Fruit fly (Drosophila melanogaster) whole organism, pupa: ENCODE data around the gene CG6800.

Experiments used
- CG10348 ChIP-seq: fragments of 200-800 bp; sonication (Bioruptor generic); IDR thresholded peaks from 2 replicates; pipeline ENCODE4 v1.3.6; 2022; ENCODE audit warnings: missing biosample characterization, missing genetic modification characterization
- CG12605 ChIP-seq: fragments of 200-800 bp; sonication (Bioruptor generic); IDR thresholded peaks from 2 replicates; pipeline ENCODE4 v1.3.6; 2022; ENCODE audit warnings: missing biosample characterization, missing genetic modification characterization
- CG13204 ChIP-seq: fragments of 200-800 bp; sonication (Bioruptor generic); optimal IDR thresholded peaks from 2 replicates; lab custom pipeline; 2018; ENCODE audit warnings: missing biosample characterization, mild to moderate bottlenecking, missing genetic modification characterization, moderate library complexity
- CG14655 ChIP-seq: fragments of 200-800 bp; sonication (Bioruptor generic); optimal IDR thresholded peaks from 3 replicates; lab custom pipeline; 2017; ENCODE audit warnings: mild to moderate bottlenecking, missing biosample characterization, missing genetic modification reagents, missing genetic modification characterization
- CG15710 ChIP-seq: fragments of 200-800 bp; sonication (Bioruptor generic); optimal IDR thresholded peaks from 2 replicates; lab custom pipeline; 2018; ENCODE audit warnings: missing biosample characterization, mild to moderate bottlenecking, missing genetic modification characterization, moderate library complexity
- CG17806 ChIP-seq: fragments of 200-800 bp; sonication (Bioruptor generic); optimal IDR thresholded peaks from 2 replicates; lab custom pipeline; 2018; ENCODE audit warnings: missing biosample characterization, mild to moderate bottlenecking, missing genetic modification characterization, moderate library complexity
- CG32121 ChIP-seq: fragments of 200-800 bp; sonication (Bioruptor generic); IDR thresholded peaks from 2 replicates; pipeline ENCODE4 v1.3.6; 2022; ENCODE audit warnings: missing biosample characterization, missing genetic modification characterization
- CG34367 ChIP-seq: fragments of 200-800 bp; sonication (Bioruptor generic); optimal IDR thresholded peaks from 2 replicates; lab custom pipeline; 2018; ENCODE audit warnings: missing biosample characterization, mild to moderate bottlenecking, missing genetic modification characterization
- CG4496 ChIP-seq: fragments of 200-800 bp; sonication (Bioruptor generic); IDR thresholded peaks from 3 replicates; pipeline ENCODE4 v1.3.6; 2022; ENCODE audit warnings: missing biosample characterization, missing genetic modification characterization
- CG8159 ChIP-seq: fragments of 200-800 bp; sonication (Bioruptor generic); optimal IDR thresholded peaks from 3 replicates; lab custom pipeline; 2018; ENCODE audit warnings: missing biosample characterization, mild to moderate bottlenecking, missing genetic modification characterization, moderate library complexity
- CG8301 ChIP-seq: fragments of 200-800 bp; sonication (Bioruptor generic); optimal IDR thresholded peaks from 2 replicates; lab custom pipeline; 2018; ENCODE audit warnings: missing biosample characterization, mild to moderate bottlenecking, missing genetic modification characterization
- CG9948 ChIP-seq: fragments of 200-800 bp; sonication (Bioruptor generic); optimal IDR thresholded peaks from 2 replicates; lab custom pipeline; 2018; ENCODE audit warnings: missing biosample characterization, mild to moderate bottlenecking, missing genetic modification characterization, moderate library complexity
- D1 ChIP-seq: fragments of 200-800 bp; sonication (Bioruptor generic); optimal IDR thresholded peaks from 2 replicates; lab custom pipeline; 2018; ENCODE audit warnings: missing biosample characterization, mild to moderate bottlenecking, missing genetic modification characterization, moderate library complexity
- EcR ChIP-seq: fragments of 200-800 bp; sonication (Bioruptor generic); optimal IDR thresholded peaks from 3 replicates; lab custom pipeline; 2019; ENCODE audit warnings: missing biosample characterization, missing genetic modification characterization, mild to moderate bottlenecking, moderate library complexity, missing genetic modification reagents
- Ets98B ChIP-seq: fragments of 200-800 bp; sonication (Bioruptor generic); IDR thresholded peaks from 2 replicates; pipeline ENCODE4 v1.3.6; 2022; ENCODE audit warnings: missing biosample characterization, missing genetic modification characterization
- Pif1A ChIP-seq: fragments of 200-800 bp; sonication (Bioruptor generic); optimal IDR thresholded peaks from 3 replicates; lab custom pipeline; 2016; ENCODE audit warnings: missing biosample characterization, missing genetic modification characterization
- Pif1B ChIP-seq: fragments of 200-800 bp; sonication (Bioruptor generic); optimal IDR thresholded peaks from 3 replicates; lab custom pipeline; 2016; ENCODE audit warnings: missing biosample characterization, missing genetic modification characterization
- Snoo ChIP-seq: fragments of 200-800 bp; sonication (Bioruptor generic); optimal IDR thresholded peaks from 3 replicates; lab custom pipeline; 2017; ENCODE audit warnings: missing biosample characterization, mild to moderate bottlenecking, missing genetic modification characterization, inconsistent platforms
- fd96Ca ChIP-seq: fragments of 200-800 bp; sonication (Bioruptor generic); IDR thresholded peaks from 3 replicates; pipeline ENCODE4 v1.3.6; 2022; ENCODE audit warnings: missing biosample characterization, missing genetic modification characterization
- gl ChIP-seq: fragments of 200-800 bp; sonication (Bioruptor generic); optimal IDR thresholded peaks from 2 replicates; lab custom pipeline; 2018; ENCODE audit warnings: missing biosample characterization, mild to moderate bottlenecking, missing genetic modification characterization
- rn ChIP-seq: fragments of 200-800 bp; sonication (Bioruptor generic); IDR thresholded peaks from 2 replicates; pipeline ENCODE4 v1.3.6; 2022; ENCODE audit warnings: missing biosample characterization, missing genetic modification characterization

Gene CG6800

dm6 chr3R:21777660-21778059 lies 1.7 kb downstream of the CG6800 start, which contains the start of gene Polr1H:
Gene Polr1H, minus strand, starts transcription at chr3R:21777847.
- TF ChIP-seq CG15710 (tag; lab: Kevin White, UChicago) (no peak), fd96Ca (GFP tag; lab: Robert Waterston, UW) (no peak), EcR (no peak), CG14655 (GFP tag; lab: Kevin White, UChicago) (no peak), CG12605 (GFP tag; lab: Robert Waterston, UW) (no peak), rn (GFP tag; lab: Robert Waterston, UW) (no peak), Pif1A (GFP tag; lab: Kevin White, UChicago) (no peak), CG9948 (no peak), Ets98B (no peak), CG10348 (GFP tag; lab: Robert Waterston, UW) (no peak), CG13204 (GFP tag; lab: Kevin White, UChicago) (no peak)

- TF ChIP-seq CG12605 (GFP tag; lab: Robert Waterston, UW) (no peak), EcR (peak; percentile 76)
Observed at dm6 chr3R:21780086-21780485, 4.1 kb downstream of the CG6800 start.

- TF ChIP-seq D1 (tag; lab: Kevin White, UChicago) (peak; percentile 86), Pif1A (GFP tag; lab: Kevin White, UChicago) (peak; percentile 93), CG8159 (tag; lab: Kevin White, UChicago) (peak; percentile 95), CG8301 (tag; lab: Kevin White, UChicago) (peak; percentile 87), CG4496 (peak; percentile 82), Pif1B (GFP tag; lab: Kevin White, UChicago) (peak; percentile 88), CG9948 (peak; percentile 93), CG34367 (tag; lab: Kevin White, UChicago) (peak; percentile 90), gl (tag; lab: Kevin White, UChicago) (peak; percentile 89), CG13204 (GFP tag; lab: Kevin White, UChicago) (peak; percentile 83), CG32121 (peak; percentile 72), CG12605 (GFP tag; lab: Robert Waterston, UW) (peak; percentile 71), CG15710 (tag; lab: Kevin White, UChicago) (peak; percentile 95), CG17806 (tag; lab: Kevin White, UChicago) (peak; percentile 95), EcR (peak; percentile 65), rn (GFP tag; lab: Robert Waterston, UW) (peak; percentile 69), CG10348 (GFP tag; lab: Robert Waterston, UW) (no peak), Snoo (tag; lab: Kevin White, UChicago) (peak; percentile 92), fd96Ca (GFP tag; lab: Robert Waterston, UW) (peak; percentile 66; the same call in 2 of the 3 replicates), CG14655 (GFP tag; lab: Kevin White, UChicago) (peak; percentile 92), Ets98B (peak; percentile 72)
- TF ChIP-seq, all 21 proteins: peak for 20
Observed at dm6 chr3R:21781448-21781847, 5.5 kb downstream of the CG6800 start.

dm6 chr3R:21782295-21782922 lies 6.5 kb downstream of the CG6800 start, which contains the start of gene tsl:
Gene tsl, minus strand, starts transcription at chr3R:21782536.
- TF ChIP-seq CG4496, result 0 out of 3 replicates have a peak, but pooled peaks have one; percentile 16
- no peak for TF ChIP-seq CG9948
- TF ChIP-seq fd96Ca (GFP tag; lab: Robert Waterston, UW), result no peak
- TF ChIP-seq CG32121, result no peak
- peak; percentile 93 for TF ChIP-seq EcR
- TF ChIP-seq CG13204 (GFP tag; lab: Kevin White, UChicago), result peak; percentile 20

- no peak for TF ChIP-seq CG34367 (tag; lab: Kevin White, UChicago)
- TF ChIP-seq CG9948, result no peak
- no peak for TF ChIP-seq D1 (tag; lab: Kevin White, UChicago)
- no peak for TF ChIP-seq CG8301 (tag; lab: Kevin White, UChicago)
- TF ChIP-seq CG15710 (tag; lab: Kevin White, UChicago), result no peak
- no peak for TF ChIP-seq Ets98B
- TF ChIP-seq CG4496, result no peak
- no peak for TF ChIP-seq CG14655 (GFP tag; lab: Kevin White, UChicago)
- TF ChIP-seq gl (tag; lab: Kevin White, UChicago), result no peak
- TF ChIP-seq Pif1A (GFP tag; lab: Kevin White, UChicago), result no peak
- TF ChIP-seq Snoo (tag; lab: Kevin White, UChicago), result no peak
- TF ChIP-seq rn (GFP tag; lab: Robert Waterston, UW), result no peak
- TF ChIP-seq CG10348 (GFP tag; lab: Robert Waterston, UW), result no peak
- TF ChIP-seq, all 21 proteins: peak for 0
Observed at dm6 chr3R:21790392-21790791, 14.5 kb downstream of the CG6800 start.

- TF ChIP-seq CG17806 (tag; lab: Kevin White, UChicago) (no peak), CG14655 (GFP tag; lab: Kevin White, UChicago) (no peak), CG12605 (GFP tag; lab: Robert Waterston, UW) (no peak), rn (GFP tag; lab: Robert Waterston, UW) (no peak), D1 (tag; lab: Kevin White, UChicago) (no peak), CG13204 (GFP tag; lab: Kevin White, UChicago) (no peak), CG32121 (no peak), CG15710 (tag; lab: Kevin White, UChicago) (no peak), CG4496 (no peak), CG10348 (GFP tag; lab: Robert Waterston, UW) (no peak), CG34367 (tag; lab: Kevin White, UChicago) (no peak), CG8159 (tag; lab: Kevin White, UChicago) (no peak), Pif1A (GFP tag; lab: Kevin White, UChicago) (no peak), fd96Ca (GFP tag; lab: Robert Waterston, UW) (no peak), EcR (no peak), CG9948 (no peak), Snoo (tag; lab: Kevin White, UChicago) (no peak), Ets98B (no peak), Pif1B (GFP tag; lab: Kevin White, UChicago) (no peak), gl (tag; lab: Kevin White, UChicago) (no peak)
Observed at dm6 chr3R:21793760-21794159, 17.8 kb downstream of the CG6800 start.
